Fruit fly (Drosophila melanogaster) Kc167 (cell line): ENCODE results near the gene Pdss2.

Experiments used
- Myc ChIP-seq: fragments of >200 bp; optimal IDR thresholded peaks from 2 replicates; lab custom pipeline; 2017; ENCODE audit warnings: missing external identifiers
- Sin3A ChIP-seq: fragments of >200 bp; optimal IDR thresholded peaks from 2 replicates; lab custom pipeline; 2018; ENCODE audit warnings: missing external identifiers
- h ChIP-seq: fragments of >200 bp; optimal IDR thresholded peaks from 3 replicates; lab custom pipeline; 2018; ENCODE audit warnings: missing external identifiers
- insv ChIP-seq: fragments of >200 bp; optimal IDR thresholded peaks from 3 replicates; lab custom pipeline; 2018; ENCODE audit warnings: missing external identifiers
- psq ChIP-seq: fragments of >200 bp; optimal IDR thresholded peaks from 2 replicates; lab custom pipeline; 2017; ENCODE audit warnings: missing external identifiers
- ttk ChIP-seq: sonication (Bioruptor generic); optimal IDR thresholded peaks from 2 replicates; lab custom pipeline; 2017; ENCODE audit warnings: missing external identifiers

DNA sequence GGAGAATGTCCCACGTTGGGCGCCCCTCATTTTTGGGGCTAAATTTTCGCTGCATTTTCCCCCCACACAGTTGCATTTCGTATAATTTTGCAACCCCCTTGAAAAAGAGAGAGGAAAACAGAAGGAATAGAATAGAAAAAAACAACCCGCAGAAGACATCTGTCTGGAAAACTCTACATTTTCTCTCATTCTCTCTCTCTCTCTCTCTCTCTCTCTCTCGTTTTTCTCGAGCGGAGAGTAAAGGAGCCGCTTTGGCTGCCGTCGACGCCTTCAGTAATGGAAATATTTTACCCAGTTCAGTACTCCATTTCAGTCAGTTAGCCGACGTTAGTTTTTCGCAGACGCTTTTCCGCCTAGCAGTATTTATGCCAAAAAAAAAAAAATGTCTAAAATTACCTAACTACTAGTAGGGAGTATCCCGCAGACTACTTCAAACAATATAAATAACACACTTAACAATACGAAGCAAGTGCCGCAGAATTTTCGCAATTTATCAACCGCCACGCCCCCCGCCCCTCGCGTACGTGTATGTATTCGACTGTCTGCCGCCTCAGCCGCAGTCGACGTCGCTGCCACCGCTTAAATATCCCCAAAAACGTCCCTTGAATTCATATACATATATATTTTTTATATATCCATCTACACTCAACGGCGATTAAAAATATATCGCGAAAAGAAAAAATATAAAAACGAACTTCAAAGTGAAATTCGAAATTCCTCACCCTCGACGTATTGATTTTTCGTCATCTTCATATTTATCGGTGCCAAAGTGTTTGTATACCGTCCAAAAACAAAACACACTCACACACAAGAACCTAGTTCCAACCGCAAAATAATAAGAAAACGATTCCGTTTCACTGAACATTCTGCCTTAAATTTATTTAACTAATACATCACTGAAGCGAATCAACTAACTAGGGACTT lies 20.3 kb downstream of the Pdss2 start:
- no peak for TF ChIP-seq h
- TF ChIP-seq psq (lab: Kevin White, UChicago), result no peak
- TF ChIP-seq Sin3A, result no peak
- TF ChIP-seq ttk, result no peak
- TF ChIP-seq insv (lab: Kevin White, UChicago), result no peak
- no peak for TF ChIP-seq Myc
